Fruit fly (Drosophila melanogaster) whole organism, embryonic: Measurements from ENCODE around the gene Prim2.

Source experiments
- B-H1 ChIP-seq: fragments of 200-800 bp; sonication (Bioruptor generic); IDR thresholded peaks from 3 replicates; pipeline ENCODE4 v1.3.6; 2022; ENCODE audit warnings: missing biosample characterization, missing genetic modification characterization
- CG10274 ChIP-seq: fragments of 200-800 bp; sonication (Bioruptor generic); optimal IDR thresholded peaks from 3 replicates; lab custom pipeline; 2017; ENCODE audit warnings: missing biosample characterization, mild to moderate bottlenecking, missing genetic modification characterization
- CG10654 ChIP-seq: fragments of 200-800 bp; sonication (Bioruptor generic); optimal IDR thresholded peaks from 2 replicates; lab custom pipeline; 2016; ENCODE audit warnings: missing biosample characterization, missing genetic modification characterization
- CG12104 ChIP-seq: fragments of 200-800 bp; sonication (Bioruptor generic); optimal IDR thresholded peaks from 3 replicates; lab custom pipeline; 2016; ENCODE audit warnings: missing biosample characterization, missing genetic modification characterization
- CG1529 ChIP-seq: fragments of 200-800 bp; sonication (Bioruptor generic); optimal IDR thresholded peaks from 3 replicates; lab custom pipeline; 2018; ENCODE audit warnings: missing biosample characterization, missing genetic modification characterization
- CG15514 ChIP-seq: fragments of 200-800 bp; sonication (Bioruptor generic); optimal IDR thresholded peaks from 3 replicates; lab custom pipeline; 2017; ENCODE audit warnings: missing biosample characterization, missing genetic modification characterization, mild to moderate bottlenecking, moderate library complexity, missing genetic modification reagents
- CG15601 ChIP-seq: fragments of 200-800 bp; sonication (Bioruptor generic); optimal IDR thresholded peaks from 3 replicates; lab custom pipeline; 2019; ENCODE audit warnings: missing biosample characterization, mild to moderate bottlenecking, missing genetic modification characterization, moderate library complexity
- CG17186 ChIP-seq: fragments of 200-800 bp; sonication (Bioruptor generic); optimal IDR thresholded peaks from 3 replicates; lab custom pipeline; 2017; ENCODE audit warnings: missing biosample characterization, missing genetic modification reagents, missing genetic modification characterization
- CG17359 ChIP-seq: fragments of 200-800 bp; sonication (Bioruptor generic); optimal IDR thresholded peaks from 3 replicates; lab custom pipeline; 2018; ENCODE audit warnings: missing biosample characterization, mild to moderate bottlenecking, missing genetic modification characterization, moderate library complexity
- CG2116 ChIP-seq: fragments of 200-800 bp; sonication (Bioruptor generic); optimal IDR thresholded peaks from 3 replicates; lab custom pipeline; 2018; ENCODE audit warnings: missing biosample characterization, mild to moderate bottlenecking, missing genetic modification characterization
- CG2199 ChIP-seq: fragments of 200-800 bp; sonication (Bioruptor generic); IDR thresholded peaks from 3 replicates; pipeline ENCODE4 v1.3.6; 2022; ENCODE audit warnings: missing biosample characterization, missing genetic modification characterization
- CG33557 ChIP-seq: fragments of 200-800 bp; sonication (Bioruptor generic); optimal IDR thresholded peaks from 2 replicates; lab custom pipeline; 2019; ENCODE audit warnings: missing biosample characterization, mild to moderate bottlenecking, missing genetic modification characterization, moderate library complexity
- CG34224 ChIP-seq: fragments of 200-800 bp; sonication (Bioruptor generic); IDR thresholded peaks from 3 replicates; pipeline ENCODE4 v1.3.6; 2022; ENCODE audit warnings: missing biosample characterization, missing genetic modification characterization; ENCODE audit not compliant: partially characterized antibody
- CG3995 ChIP-seq: fragments of 200-800 bp; sonication (Bioruptor generic); optimal IDR thresholded peaks from 3 replicates; lab custom pipeline; 2016; ENCODE audit warnings: missing biosample characterization, missing genetic modification characterization
- CG6689 ChIP-seq: fragments of 200-800 bp; sonication (Bioruptor generic); IDR thresholded peaks from 2 replicates; pipeline ENCODE4 v1.3.6; 2022; ENCODE audit warnings: missing biosample characterization, missing genetic modification characterization
- CG7786 ChIP-seq: fragments of 200-800 bp; sonication (Bioruptor generic); optimal IDR thresholded peaks from 2 replicates; lab custom pipeline; 2016; ENCODE audit warnings: missing biosample characterization, missing genetic modification characterization
- CG7928 ChIP-seq: fragments of 200-800 bp; sonication (Bioruptor generic); optimal IDR thresholded peaks from 2 replicates; lab custom pipeline; 2017; ENCODE audit warnings: missing biosample characterization, mild to moderate bottlenecking, missing genetic modification characterization
- CG9215 ChIP-seq: fragments of 200-800 bp; sonication (Bioruptor generic); IDR thresholded peaks from 2 replicates; pipeline ENCODE4 v1.3.6; 2022; ENCODE audit warnings: missing biosample characterization, missing genetic modification characterization
- E2f2 ChIP-seq: fragments of 200-800 bp; sonication (Bioruptor generic); IDR thresholded peaks from 2 replicates; pipeline ENCODE4 v1.3.6; 2022; ENCODE audit warnings: missing biosample characterization, missing genetic modification characterization
- Fer1 ChIP-seq: fragments of 200-800 bp; sonication (Bioruptor generic); optimal IDR thresholded peaks from 2 replicates; lab custom pipeline; 2017; ENCODE audit warnings: missing biosample characterization, mild to moderate bottlenecking, missing genetic modification characterization
- HHEX ChIP-seq: fragments of 200-800 bp; sonication (Bioruptor generic); optimal IDR thresholded peaks from 3 replicates; lab custom pipeline; 2017; ENCODE audit warnings: missing biosample characterization, mild to moderate bottlenecking, missing genetic modification characterization, missing genetic modification reagents
- NFAT ChIP-seq: fragments of 200-800 bp; sonication (Bioruptor generic); IDR thresholded peaks from 2 replicates; pipeline ENCODE4 v1.3.6; 2022; ENCODE audit warnings: missing biosample characterization, missing genetic modification characterization
- Neu2 ChIP-seq: fragments of 200-800 bp; sonication (Bioruptor generic); optimal IDR thresholded peaks from 3 replicates; lab custom pipeline; 2016; ENCODE audit warnings: missing biosample characterization, missing genetic modification characterization, borderline replicate concordance
- Poxn ChIP-seq: fragments of 200-800 bp; sonication (Bioruptor generic); IDR thresholded peaks from 2 replicates; pipeline ENCODE4 v1.3.6; 2022; ENCODE audit warnings: missing biosample characterization, missing genetic modification characterization
- Ptx1 ChIP-seq: fragments of 200-800 bp; sonication (Bioruptor generic); IDR thresholded peaks from 2 replicates; pipeline ENCODE4 v1.3.6; 2022; ENCODE audit warnings: missing biosample characterization, missing genetic modification characterization
- Trl ChIP-seq, 3 experiments: fragments of >200 bp in 2 of 3; fragments of 200-800 bp in 1 of 3; sonication (Bioruptor generic) in 1 of 3; optimal IDR thresholded peaks; 2 replicates in 1 of 3; 3 replicates in 2 of 3; lab custom pipeline; 2016 to 2017; ENCODE audit warnings: missing biosample characterization in 1 of 3, missing genetic modification characterization in 1 of 3
- Xbp1 ChIP-seq: fragments of 200-800 bp; sonication (Bioruptor generic); optimal IDR thresholded peaks from 3 replicates; lab custom pipeline; 2016; ENCODE audit warnings: missing biosample characterization, mild to moderate bottlenecking, missing genetic modification characterization
- chif ChIP-seq, 2 experiments: fragments of 200-800 bp; sonication (Bioruptor generic); optimal IDR thresholded peaks; 3 replicates each; lab custom pipeline; 2016; ENCODE audit warnings: missing biosample characterization in 2 of 2, missing genetic modification characterization in 2 of 2
- crp ChIP-seq, 2 experiments: fragments of 200-800 bp; sonication (Bioruptor generic); optimal IDR thresholded peaks; 2 replicates in 1 of 2; 3 replicates in 1 of 2; lab custom pipeline; 2017; ENCODE audit warnings: missing biosample characterization in 2 of 2, missing genetic modification characterization in 2 of 2, mild to moderate bottlenecking in 1 of 2, moderate library complexity in 1 of 2
- dan ChIP-seq: fragments of 200-800 bp; sonication (Bioruptor generic); IDR thresholded peaks from 2 replicates; pipeline ENCODE4 v1.3.6; 2022; ENCODE audit warnings: missing biosample characterization, missing genetic modification characterization
- dpn ChIP-seq, 2 experiments: fragments of 200-800 bp; sonication (Bioruptor generic); optimal IDR thresholded peaks; 3 replicates each; lab custom pipeline; 2016; ENCODE audit warnings: missing biosample characterization in 2 of 2, missing genetic modification characterization in 2 of 2
- dysf ChIP-seq: fragments of 200-800 bp; sonication (Bioruptor generic); IDR thresholded peaks from 3 replicates; pipeline ENCODE4 v1.3.6; 2022; ENCODE audit warnings: missing biosample characterization, missing genetic modification characterization
- ems ChIP-seq: fragments of 200-800 bp; sonication (Bioruptor generic); optimal IDR thresholded peaks from 3 replicates; lab custom pipeline; 2016; ENCODE audit warnings: missing biosample characterization, missing genetic modification characterization
- kah ChIP-seq: fragments of 200-800 bp; sonication (Bioruptor generic); optimal IDR thresholded peaks from 2 replicates; lab custom pipeline; 2018; ENCODE audit warnings: missing biosample characterization, mild to moderate bottlenecking, missing genetic modification characterization
- lilli ChIP-seq: fragments of 200-800 bp; sonication (Bioruptor generic); optimal IDR thresholded peaks from 3 replicates; lab custom pipeline; 2016; ENCODE audit warnings: missing biosample characterization, missing genetic modification characterization
- lov ChIP-seq, 2 experiments: fragments of 200-800 bp in 1 of 2; fragments of >200 bp in 1 of 2; sonication (Bioruptor generic) in 1 of 2; IDR thresholded peaks in 1 of 2; optimal IDR thresholded peaks in 1 of 2; 2 replicates in 1 of 2; 3 replicates in 1 of 2; pipeline versions ENCODE4 v1.3.6 to Lab custom; 2017 to 2022; ENCODE audit warnings: missing biosample characterization in 1 of 2, missing genetic modification characterization in 1 of 2
- org-1 ChIP-seq: fragments of 200-800 bp; sonication (Bioruptor generic); optimal IDR thresholded peaks from 2 replicates; lab custom pipeline; 2017; ENCODE audit warnings: missing biosample characterization, missing genetic modification characterization
- pho ChIP-seq: fragments of 200-800 bp; sonication (Bioruptor generic); optimal IDR thresholded peaks from 2 replicates; lab custom pipeline; 2016; ENCODE audit warnings: missing biosample characterization, missing genetic modification characterization
- pita ChIP-seq: fragments of 200-800 bp; sonication (Bioruptor generic); optimal IDR thresholded peaks from 2 replicates; lab custom pipeline; 2017; ENCODE audit warnings: missing biosample characterization, mild to moderate bottlenecking, missing genetic modification characterization
- prd ChIP-seq, 3 experiments: fragments of >200 bp in 2 of 3; fragments of 200-800 bp in 1 of 3; sonication (Bioruptor generic) in 1 of 3; optimal IDR thresholded peaks in 2 of 3; IDR thresholded peaks in 1 of 3; 2 replicates in 2 of 3; 3 replicates in 1 of 3; pipeline versions ENCODE4 v1.3.6 to Lab custom; 2017 to 2022; ENCODE audit warnings: missing biosample characterization in 1 of 3, missing genetic modification characterization in 1 of 3
- schlank ChIP-seq: fragments of 200-800 bp; sonication (Bioruptor generic); optimal IDR thresholded peaks from 2 replicates; lab custom pipeline; 2018; ENCODE audit warnings: missing biosample characterization, mild to moderate bottlenecking, missing genetic modification characterization
- scrt ChIP-seq: fragments of 200-800 bp; sonication (Bioruptor generic); optimal IDR thresholded peaks from 2 replicates; lab custom pipeline; 2018; ENCODE audit warnings: missing biosample characterization, mild to moderate bottlenecking, missing genetic modification characterization, moderate library complexity
- so ChIP-seq: fragments of 200-800 bp; sonication (Bioruptor generic); IDR thresholded peaks from 3 replicates; pipeline ENCODE4 v1.3.6; 2022; ENCODE audit warnings: missing biosample characterization, missing genetic modification characterization
- sr ChIP-seq: fragments of 200-800 bp; sonication (Bioruptor generic); IDR thresholded peaks from 3 replicates; pipeline ENCODE4 v1.3.6; 2022; ENCODE audit warnings: missing biosample characterization, missing genetic modification characterization
- stc ChIP-seq: fragments of 200-800 bp; sonication (Bioruptor generic); IDR thresholded peaks from 2 replicates; pipeline ENCODE4 v1.3.6; 2022; ENCODE audit warnings: missing biosample characterization, missing genetic modification characterization
- trh ChIP-seq: fragments of 200-800 bp; sonication (Bioruptor generic); optimal IDR thresholded peaks from 2 replicates; lab custom pipeline; 2016; ENCODE audit warnings: missing biosample characterization, missing genetic modification characterization
- zen ChIP-seq: fragments of 200-800 bp; sonication (Bioruptor generic); optimal IDR thresholded peaks from 3 replicates; lab custom pipeline; 2018; ENCODE audit warnings: missing biosample characterization, mild to moderate bottlenecking, missing genetic modification characterization, moderate library complexity
- zfh1 ChIP-seq: fragments of 200-800 bp; sonication (Bioruptor generic); IDR thresholded peaks from 3 replicates; pipeline ENCODE4 v1.3.6; 2022; ENCODE audit warnings: missing biosample characterization, missing genetic modification characterization

The Prim2 gene

DNA sequence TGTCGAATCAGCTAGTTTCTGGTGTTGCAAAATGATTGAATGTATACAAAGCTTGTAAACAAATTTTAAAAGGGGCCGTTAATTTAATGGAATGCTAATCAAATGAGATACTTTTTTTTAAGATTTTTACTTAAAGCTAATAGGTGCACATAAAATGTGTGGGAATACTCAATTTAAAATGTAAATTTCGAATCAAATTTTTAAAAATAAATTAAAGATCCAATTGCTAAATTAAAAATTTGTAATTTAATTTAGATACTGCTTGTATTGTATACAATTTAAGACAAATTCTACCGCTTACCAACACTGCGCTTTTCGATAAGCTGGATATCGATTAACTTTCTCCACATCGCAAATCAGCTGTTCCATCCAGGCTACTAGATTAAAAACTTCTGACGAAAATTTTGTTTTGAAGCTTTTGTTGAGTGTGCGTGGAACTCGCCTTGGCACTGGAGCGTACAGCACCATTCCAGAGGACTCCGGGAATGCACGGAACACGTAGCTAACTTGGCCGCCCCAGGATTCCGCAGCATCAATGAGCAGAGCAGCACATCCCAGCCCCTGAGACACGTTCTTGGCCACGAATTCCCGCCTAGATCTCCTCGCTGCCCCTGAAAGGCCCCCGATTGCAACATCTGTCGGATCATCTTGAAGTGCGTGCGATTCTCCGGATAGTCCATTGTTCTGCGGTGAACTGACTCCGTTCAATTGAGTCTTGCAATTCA lies 22.9 kb upstream of the Prim2 start, which contains the start of the genes CG5498 and fbl (continued):
- TF ChIP-seq CG17186 = no peak
- peak; percentile 38 for TF ChIP-seq CG7786
- TF ChIP-seq HHEX = no peak
- no peak for TF ChIP-seq CG7928 (GFP tag; lab: Kevin White, UChicago)
- peak; percentile 37; the same call in 1 of the 3 replicates for TF ChIP-seq CG34224 (GFP tag; lab: Robert Waterston, UW)
- TF ChIP-seq crp (GFP tag; optimal IDR thresholded peaks at IDR 0.05; lab: Kevin White, UChicago) = peak; percentile 21 to 88
- TF ChIP-seq lilli (GFP tag; lab: Kevin White, UChicago) = peak; percentile 83
- TF ChIP-seq CG10274 = no peak
- TF ChIP-seq chif (GFP tag; optimal IDR thresholded peaks at IDR 0.05; lab: Kevin White, UChicago) = peak in 1 of 2 experiments; percentile 24
- peak; percentile 52 for TF ChIP-seq Fer1 (GFP tag; lab: Kevin White, UChicago)
- TF ChIP-seq trh (GFP tag; lab: Kevin White, UChicago) = no peak
- TF ChIP-seq schlank (tag; lab: Kevin White, UChicago) = no peak
- TF ChIP-seq dan = no peak
- no peak for TF ChIP-seq lov (optimal IDR thresholded peaks at IDR 0.05; lab: Kevin White, UChicago)
- no peak for TF ChIP-seq lov (GFP tag; IDR thresholded peaks at IDR 0.05; lab: Robert Waterston, UW)
- TF ChIP-seq CG1529 (GFP tag; lab: Kevin White, UChicago) = peak; percentile 32
- TF ChIP-seq CG33557 (GFP tag; lab: Kevin White, UChicago) = peak; percentile 61
- TF ChIP-seq zfh1 = peak; percentile 53; the same call in 2 of the 3 replicates
- peak; percentile 50 to 73 for TF ChIP-seq dpn (GFP tag; optimal IDR thresholded peaks at IDR 0.05; lab: Kevin White, UChicago)
- peak; percentile 72 for TF ChIP-seq CG15514 (GFP tag; lab: Kevin White, UChicago)
- no peak for TF ChIP-seq kah (GFP tag; lab: Kevin White, UChicago)
- TF ChIP-seq E2f2 (GFP tag; lab: Robert Waterston, UW) = peak; percentile 51; the same call in 1 of the 2 replicates
- peak; percentile 49 for TF ChIP-seq scrt
- no peak for TF ChIP-seq Trl (optimal IDR thresholded peaks at IDR 0.05; lab: Kevin White, UChicago)
- TF ChIP-seq Trl (GFP tag; optimal IDR thresholded peaks at IDR 0.05; lab: Kevin White, UChicago) = peak; percentile 59
- peak; percentile 56 for TF ChIP-seq CG15601 (tag; lab: Kevin White, UChicago)
- TF ChIP-seq CG10654 (GFP tag; lab: Kevin White, UChicago) = peak; percentile 62
- TF ChIP-seq CG2199 (GFP tag; lab: Robert Waterston, UW) = no peak
- peak; percentile 50 for TF ChIP-seq CG6689
- TF ChIP-seq pita = no peak
- TF ChIP-seq Ptx1 (GFP tag; lab: Robert Waterston, UW) = peak; percentile 40
- TF ChIP-seq CG17359 = peak; percentile 56
- peak; percentile 40; the same call in 1 of the 3 replicates for TF ChIP-seq dysf
- 0 out of 2 replicates have a peak, but pooled peaks have one; percentile 29 for TF ChIP-seq stc (GFP tag; lab: Robert Waterston, UW)
- no peak for TF ChIP-seq prd (optimal IDR thresholded peaks at IDR 0.05; lab: Kevin White, UChicago)
- TF ChIP-seq prd (GFP tag; IDR thresholded peaks at IDR 0.05; lab: Robert Waterston, UW) = peak; percentile 63
- peak; percentile 8 for TF ChIP-seq org-1 (GFP tag; lab: Kevin White, UChicago)
- TF ChIP-seq Xbp1 (GFP tag; lab: Kevin White, UChicago) = peak; percentile 63
- no peak for TF ChIP-seq sr (GFP tag; lab: Robert Waterston, UW)
- TF ChIP-seq NFAT (GFP tag; lab: Robert Waterston, UW) = peak; percentile 38; the same call in 1 of the 2 replicates
- TF ChIP-seq CG2116 (GFP tag; lab: Kevin White, UChicago) = peak; percentile 76
- peak; percentile 38 for TF ChIP-seq pho
- peak; percentile 10 for TF ChIP-seq CG3995
- peak; percentile 66 for TF ChIP-seq CG12104 (GFP tag; lab: Kevin White, UChicago)
- no peak for TF ChIP-seq so
- TF ChIP-seq B-H1 = no peak; the same call in 2 of the 3 replicates
- no peak for TF ChIP-seq Neu2 (GFP tag; lab: Kevin White, UChicago)
- peak; percentile 34 for TF ChIP-seq zen
- no peak for TF ChIP-seq ems (GFP tag; lab: Kevin White, UChicago)
- no peak for TF ChIP-seq Poxn
- no peak for TF ChIP-seq CG9215 (GFP tag; lab: Robert Waterston, UW)
